Fruit fly (Drosophila melanogaster) whole organism, embryonic: Measurements from ENCODE around the gene CG11668.

ENCODE experiments used
- Atf-2 ChIP-seq: fragments of 200-800 bp; sonication (Bioruptor generic); optimal IDR thresholded peaks from 2 replicates; lab custom pipeline; 2016; ENCODE audit warnings: missing biosample characterization, missing genetic modification characterization
- Dip3 ChIP-seq: fragments of 200-800 bp; sonication (Bioruptor generic); optimal IDR thresholded peaks from 3 replicates; lab custom pipeline; 2016; ENCODE audit warnings: missing biosample characterization, missing genetic modification characterization

DNA sequence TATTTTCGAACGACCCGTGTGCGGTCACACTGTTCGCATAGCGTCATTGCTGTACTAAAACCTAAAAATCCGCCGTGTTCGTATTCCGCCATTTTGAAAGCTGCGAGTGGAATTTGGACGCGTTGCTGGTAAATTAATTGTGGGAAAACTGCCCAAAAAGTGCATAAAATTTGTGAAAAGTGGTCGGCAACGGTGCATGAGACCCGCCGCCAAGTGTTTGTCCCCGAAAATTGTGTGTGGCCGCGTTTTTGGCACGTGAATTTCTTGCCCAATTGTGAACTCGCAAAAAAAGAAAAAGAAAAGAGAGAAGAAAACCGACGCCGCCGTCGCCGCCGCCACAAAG is 26.6 kb upstream of the CG11668 start, which contains the start of gene CtBP:
- TF ChIP-seq Dip3 (GFP tag; lab: Kevin White, UChicago): no peak
- TF ChIP-seq Atf-2 (GFP tag; lab: Kevin White, UChicago): no peak
